Fruit fly (Drosophila melanogaster): ENCODE measurements around the gene CG8191.

dm6 chrX:15731968-15732367 lies at the start of gene CG8191:
- TF ChIP-seq CG8319 (GFP tag; optimal IDR thresholded peaks at IDR 0.05) (no peak), achi (GFP tag; optimal IDR thresholded peaks at IDR 0.05) (no peak), CG16779 (tag; optimal IDR thresholded peaks at IDR 0.05) (no peak), Blimp-1 (GFP tag; optimal IDR thresholded peaks at IDR 0.05) (no peak), Sox15 (GFP tag; optimal IDR thresholded peaks at IDR 0.05) (no peak), topi (GFP tag; optimal IDR thresholded peaks at IDR 0.05) (no peak)

Data from whole organism, prepupa.